Worm (Caenorhabditis elegans): ENCODE measurements around the gene nxf-2.

DNA sequence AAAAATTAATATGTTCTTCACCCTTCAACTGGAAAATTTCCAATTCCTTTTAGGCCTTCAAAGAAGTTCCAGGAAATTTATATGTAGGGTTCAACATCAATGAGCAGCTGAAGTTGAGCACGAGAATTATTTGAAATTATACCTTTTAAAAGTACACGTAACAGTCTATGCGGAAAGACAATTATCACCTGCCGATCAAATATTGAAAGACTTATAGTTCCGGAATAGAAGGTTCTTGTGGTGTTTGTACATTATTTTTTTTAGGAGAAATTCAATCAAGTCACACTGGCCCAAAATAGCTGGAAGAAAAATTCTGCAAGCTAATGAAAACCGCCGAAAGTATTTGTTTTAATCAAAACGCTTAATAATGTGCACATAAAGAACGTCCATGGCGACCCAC is 37.4 kb downstream of the nxf-2 start:
- TF ChIP-seq elt-3 (tag; optimal IDR thresholded peaks at IDR 0.05) = no peak
- no peak for TF ChIP-seq nhr-12 (tag; optimal IDR thresholded peaks at IDR 0.05)
- TF ChIP-seq unc-62 (GFP tag; optimal IDR thresholded peaks at IDR 0.05) = no peak
- no peak for TF ChIP-seq lin-13 (tag; optimal IDR thresholded peaks at IDR 0.05)
- TF ChIP-seq nhr-28 (tag; optimal IDR thresholded peaks at IDR 0.05) = no peak
- no peak for TF ChIP-seq blmp-1 (tag; optimal IDR thresholded peaks at IDR 0.05)
- TF ChIP-seq M03D4.4 (tag; optimal IDR thresholded peaks at IDR 0.05) = no peak
- no peak for TF ChIP-seq mab-5 (tag; optimal IDR thresholded peaks at IDR 0.05)
- TF ChIP-seq ztf-11 (tag; optimal IDR thresholded peaks at IDR 0.05) = no peak
- TF ChIP-seq unc-39 (tag; optimal IDR thresholded peaks at IDR 0.05) = no peak
- TF ChIP-seq elt-1 (tag; optimal IDR thresholded peaks at IDR 0.05; ENCODE audit: borderline replicate concordance, insufficient read depth) = no peak
- no peak for TF ChIP-seq sem-2 (GFP tag; optimal IDR thresholded peaks at IDR 0.05)
- no peak for TF ChIP-seq snpc-4 (tag; optimal IDR thresholded peaks at IDR 0.05)

Measured in whole organism, mixed stage, embryonic.